Fruit fly (Drosophila melanogaster) whole organism, embryonic: ENCODE measurements around the gene Gcat.
A peak's percentile ranks its signal among the peaks of the same experiment; 100 is the strongest.

Experiments
- Blimp-1 ChIP-seq: fragments of 200-800 bp; sonication (Bioruptor generic); optimal IDR thresholded peaks from 3 replicates; lab custom pipeline; 2018; ENCODE audit warnings: missing biosample characterization, missing genetic modification characterization, mild to moderate bottlenecking, moderate library complexity, missing genetic modification reagents
- CG10209 ChIP-seq: fragments of 200-800 bp; sonication (Bioruptor generic); optimal IDR thresholded peaks from 3 replicates; lab custom pipeline; 2017; ENCODE audit warnings: missing biosample characterization, mild to moderate bottlenecking, missing genetic modification characterization, missing genetic modification reagents
- CG10274 ChIP-seq: fragments of 200-800 bp; sonication (Bioruptor generic); optimal IDR thresholded peaks from 3 replicates; lab custom pipeline; 2017; ENCODE audit warnings: missing biosample characterization, mild to moderate bottlenecking, missing genetic modification characterization
- CG10321 ChIP-seq: fragments of 200-800 bp; sonication (Bioruptor generic); IDR thresholded peaks from 2 replicates; pipeline ENCODE4 v1.3.6; 2022; ENCODE audit warnings: missing biosample characterization, missing genetic modification characterization
- CG11504 ChIP-seq: fragments of 200-800 bp; sonication (Bioruptor generic); optimal IDR thresholded peaks from 3 replicates; lab custom pipeline; 2019; ENCODE audit warnings: missing biosample characterization, mild to moderate bottlenecking, missing genetic modification characterization, moderate library complexity
- CG13894 ChIP-seq: fragments of 200-800 bp; sonication (Bioruptor generic); optimal IDR thresholded peaks from 3 replicates; lab custom pipeline; 2018; ENCODE audit warnings: missing biosample characterization, mild to moderate bottlenecking, missing genetic modification characterization, moderate library complexity
- CG1603 ChIP-seq: fragments of 200-800 bp; sonication (Bioruptor generic); optimal IDR thresholded peaks from 2 replicates; lab custom pipeline; 2019; ENCODE audit warnings: missing biosample characterization, mild to moderate bottlenecking, missing genetic modification characterization, moderate library complexity
- CG3163 ChIP-seq: fragments of 200-800 bp; sonication (Bioruptor generic); optimal IDR thresholded peaks from 3 replicates; lab custom pipeline; 2016; ENCODE audit warnings: missing biosample characterization, missing genetic modification characterization
- CG34422 ChIP-seq: fragments of 200-800 bp; sonication (Bioruptor generic); IDR thresholded peaks from 3 replicates; pipeline ENCODE4 v1.3.6; 2022; ENCODE audit warnings: missing biosample characterization, missing genetic modification characterization
- CG43689 ChIP-seq: fragments of 200-800 bp; sonication (Bioruptor generic); IDR thresholded peaks from 2 replicates; pipeline ENCODE4 v1.3.6; 2022; ENCODE audit warnings: missing biosample characterization, missing genetic modification characterization
- CG4617 ChIP-seq: fragments of 200-800 bp; sonication (Bioruptor generic); optimal IDR thresholded peaks from 3 replicates; lab custom pipeline; 2016; ENCODE audit warnings: missing biosample characterization, missing genetic modification characterization, borderline replicate concordance
- CG5180 ChIP-seq: fragments of 200-800 bp; sonication (Bioruptor generic); optimal IDR thresholded peaks from 3 replicates; lab custom pipeline; 2017; ENCODE audit warnings: missing biosample characterization, missing genetic modification characterization, mild to moderate bottlenecking, moderate library complexity, missing genetic modification reagents
- CG6654 ChIP-seq: fragments of 200-800 bp; sonication (Bioruptor generic); optimal IDR thresholded peaks from 2 replicates; lab custom pipeline; 2017; ENCODE audit warnings: missing biosample characterization, mild to moderate bottlenecking, missing genetic modification characterization
- CG7745 ChIP-seq: fragments of 200-800 bp; sonication (Bioruptor generic); optimal IDR thresholded peaks from 2 replicates; lab custom pipeline; 2018; ENCODE audit warnings: missing biosample characterization, mild to moderate bottlenecking, missing genetic modification characterization, moderate library complexity
- CG7987 ChIP-seq: fragments of 200-800 bp; sonication (Bioruptor generic); optimal IDR thresholded peaks from 2 replicates; lab custom pipeline; 2018; ENCODE audit warnings: missing biosample characterization, mild to moderate bottlenecking, missing genetic modification characterization, moderate library complexity
- CG8290 ChIP-seq, 3 experiments: fragments of 200-800 bp; sonication (Bioruptor generic); optimal IDR thresholded peaks; 2 replicates each; lab custom pipeline; 2016 to 2019; ENCODE audit warnings: missing biosample characterization in 3 of 3, missing genetic modification characterization in 3 of 3, mild to moderate bottlenecking in 2 of 3, moderate library complexity in 1 of 3
- CG8359 ChIP-seq: fragments of 200-800 bp; sonication (Bioruptor generic); optimal IDR thresholded peaks from 2 replicates; lab custom pipeline; 2017; ENCODE audit warnings: missing biosample characterization, mild to moderate bottlenecking, missing genetic modification characterization, borderline replicate concordance
- CG9817 ChIP-seq: fragments of 200-800 bp; sonication (Bioruptor generic); optimal IDR thresholded peaks from 2 replicates; lab custom pipeline; 2018; ENCODE audit warnings: missing biosample characterization, mild to moderate bottlenecking, missing genetic modification characterization, moderate library complexity
- CG9932 ChIP-seq: fragments of 200-800 bp; sonication (Bioruptor generic); IDR thresholded peaks from 2 replicates; pipeline ENCODE4 v1.3.6; 2022; ENCODE audit warnings: missing biosample characterization, missing genetic modification characterization
- CkIIα-i1 ChIP-seq: fragments of 200-800 bp; sonication (Bioruptor generic); IDR thresholded peaks from 2 replicates; pipeline ENCODE4 v1.3.6; 2022; ENCODE audit warnings: missing biosample characterization, missing genetic modification characterization
- Dek ChIP-seq: fragments of 200-800 bp; sonication (Bioruptor generic); optimal IDR thresholded peaks from 3 replicates; lab custom pipeline; 2019; ENCODE audit warnings: missing biosample characterization, mild to moderate bottlenecking, missing genetic modification characterization, moderate library complexity
- ERR ChIP-seq: fragments of 200-800 bp; sonication (Bioruptor generic); optimal IDR thresholded peaks from 2 replicates; lab custom pipeline; 2016; ENCODE audit warnings: missing biosample characterization, missing genetic modification characterization
- Hey ChIP-seq: fragments of 200-800 bp; sonication (Bioruptor generic); optimal IDR thresholded peaks from 3 replicates; lab custom pipeline; 2018; ENCODE audit warnings: missing biosample characterization, mild to moderate bottlenecking, missing genetic modification characterization
- HmgZ ChIP-seq: fragments of 200-800 bp; sonication (Bioruptor generic); optimal IDR thresholded peaks from 2 replicates; lab custom pipeline; 2018; ENCODE audit warnings: missing biosample characterization, mild to moderate bottlenecking, missing genetic modification characterization
- MBD-R2 ChIP-seq: fragments of 200-800 bp; sonication (Bioruptor generic); IDR thresholded peaks from 2 replicates; pipeline ENCODE4 v1.3.6; 2022; ENCODE audit warnings: missing biosample characterization, missing genetic modification characterization
- Neu2 ChIP-seq: fragments of 200-800 bp; sonication (Bioruptor generic); optimal IDR thresholded peaks from 3 replicates; lab custom pipeline; 2016; ENCODE audit warnings: missing biosample characterization, missing genetic modification characterization, borderline replicate concordance
- Nf-YA ChIP-seq: fragments of 200-800 bp; sonication (Bioruptor generic); IDR thresholded peaks from 2 replicates; pipeline ENCODE4 v1.3.6; 2022; ENCODE audit warnings: missing biosample characterization, missing genetic modification characterization
- Sin3A ChIP-seq: fragments of >200 bp; optimal IDR thresholded peaks from 2 replicates; lab custom pipeline; 2018
- bcd ChIP-seq: fragments of 200-800 bp; sonication (Bioruptor generic); optimal IDR thresholded peaks from 2 replicates; lab custom pipeline; 2017; ENCODE audit warnings: missing biosample characterization, mild to moderate bottlenecking, missing genetic modification characterization
- cg ChIP-seq: fragments of 200-800 bp; sonication (Bioruptor generic); optimal IDR thresholded peaks from 3 replicates; lab custom pipeline; 2019; ENCODE audit warnings: missing biosample characterization, mild to moderate bottlenecking, missing genetic modification characterization, moderate library complexity
- crol ChIP-seq: fragments of 200-800 bp; sonication (Bioruptor generic); IDR thresholded peaks from 2 replicates; pipeline ENCODE4 v1.3.6; 2022; ENCODE audit warnings: missing biosample characterization, missing genetic modification characterization
- ems ChIP-seq: fragments of 200-800 bp; sonication (Bioruptor generic); optimal IDR thresholded peaks from 3 replicates; lab custom pipeline; 2016; ENCODE audit warnings: missing biosample characterization, missing genetic modification characterization
- grn ChIP-seq: fragments of 200-800 bp; sonication (Bioruptor generic); optimal IDR thresholded peaks from 3 replicates; lab custom pipeline; 2017; ENCODE audit warnings: missing biosample characterization, missing genetic modification characterization
- hb ChIP-seq: fragments of 200-800 bp; sonication (Bioruptor generic); IDR thresholded peaks from 3 replicates; pipeline ENCODE4 v1.3.6; 2022; ENCODE audit warnings: missing biosample characterization, missing genetic modification characterization; ENCODE audit not compliant: partially characterized antibody
- lab ChIP-seq: fragments of 200-800 bp; sonication (Bioruptor generic); optimal IDR thresholded peaks from 3 replicates; lab custom pipeline; 2017; ENCODE audit warnings: missing biosample characterization, missing genetic modification characterization, mild to moderate bottlenecking, moderate library complexity, missing genetic modification reagents
- lmd ChIP-seq: fragments of 200-800 bp; sonication (Bioruptor generic); IDR thresholded peaks from 2 replicates; pipeline ENCODE4 v1.3.6; 2022; ENCODE audit warnings: missing biosample characterization, missing genetic modification characterization
- maf-S ChIP-seq: fragments of 200-800 bp; sonication (Bioruptor generic); optimal IDR thresholded peaks from 2 replicates; lab custom pipeline; 2016; ENCODE audit warnings: missing biosample characterization, missing genetic modification characterization
- pb ChIP-seq: fragments of 200-800 bp; sonication (Bioruptor generic); optimal IDR thresholded peaks from 3 replicates; lab custom pipeline; 2016; ENCODE audit warnings: missing biosample characterization, missing genetic modification characterization
- pzg ChIP-seq: fragments of 200-800 bp; sonication (Bioruptor generic); optimal IDR thresholded peaks from 3 replicates; lab custom pipeline; 2018; ENCODE audit warnings: missing biosample characterization, mild to moderate bottlenecking, missing genetic modification characterization, moderate library complexity
- shn ChIP-seq: fragments of 200-800 bp; sonication (Bioruptor generic); optimal IDR thresholded peaks from 3 replicates; lab custom pipeline; 2016; ENCODE audit warnings: missing biosample characterization, missing genetic modification characterization
- sima ChIP-seq: fragments of 200-800 bp; sonication (Bioruptor generic); optimal IDR thresholded peaks from 2 replicates; lab custom pipeline; 2016; ENCODE audit warnings: missing biosample characterization, missing genetic modification characterization
- sisA ChIP-seq: fragments of 200-800 bp; sonication (Bioruptor generic); IDR thresholded peaks from 2 replicates; pipeline ENCODE4 v1.3.6; 2022; ENCODE audit warnings: missing biosample characterization, missing genetic modification characterization
- slp2 ChIP-seq: fragments of 200-800 bp; sonication (Bioruptor generic); optimal IDR thresholded peaks from 2 replicates; lab custom pipeline; 2016; ENCODE audit warnings: missing biosample characterization, missing genetic modification characterization
- stc ChIP-seq: fragments of 200-800 bp; sonication (Bioruptor generic); IDR thresholded peaks from 2 replicates; pipeline ENCODE4 v1.3.6; 2022; ENCODE audit warnings: missing biosample characterization, missing genetic modification characterization
- stwl ChIP-seq: fragments of 200-800 bp; sonication (Bioruptor generic); optimal IDR thresholded peaks from 3 replicates; lab custom pipeline; 2018; ENCODE audit warnings: missing biosample characterization, mild to moderate bottlenecking, missing genetic modification characterization, moderate library complexity
- tin ChIP-seq: fragments of 200-800 bp; sonication (Bioruptor generic); optimal IDR thresholded peaks from 3 replicates; lab custom pipeline; 2016; ENCODE audit warnings: missing biosample characterization, missing genetic modification characterization
- vfl ChIP-seq: fragments of 200-800 bp; sonication (Bioruptor generic); optimal IDR thresholded peaks from 2 replicates; lab custom pipeline; 2016; ENCODE audit warnings: missing biosample characterization, missing genetic modification characterization
- vvl ChIP-seq: fragments of 200-800 bp; sonication (Bioruptor generic); IDR thresholded peaks from 2 replicates; pipeline ENCODE4 v1.3.6; 2022; ENCODE audit warnings: missing biosample characterization, missing genetic modification characterization
- wor ChIP-seq: fragments of 200-800 bp; sonication (Bioruptor generic); IDR thresholded peaks from 2 replicates; pipeline ENCODE4 v1.3.6; 2022; ENCODE audit warnings: missing biosample characterization, missing genetic modification characterization

The Gcat gene

DNA sequence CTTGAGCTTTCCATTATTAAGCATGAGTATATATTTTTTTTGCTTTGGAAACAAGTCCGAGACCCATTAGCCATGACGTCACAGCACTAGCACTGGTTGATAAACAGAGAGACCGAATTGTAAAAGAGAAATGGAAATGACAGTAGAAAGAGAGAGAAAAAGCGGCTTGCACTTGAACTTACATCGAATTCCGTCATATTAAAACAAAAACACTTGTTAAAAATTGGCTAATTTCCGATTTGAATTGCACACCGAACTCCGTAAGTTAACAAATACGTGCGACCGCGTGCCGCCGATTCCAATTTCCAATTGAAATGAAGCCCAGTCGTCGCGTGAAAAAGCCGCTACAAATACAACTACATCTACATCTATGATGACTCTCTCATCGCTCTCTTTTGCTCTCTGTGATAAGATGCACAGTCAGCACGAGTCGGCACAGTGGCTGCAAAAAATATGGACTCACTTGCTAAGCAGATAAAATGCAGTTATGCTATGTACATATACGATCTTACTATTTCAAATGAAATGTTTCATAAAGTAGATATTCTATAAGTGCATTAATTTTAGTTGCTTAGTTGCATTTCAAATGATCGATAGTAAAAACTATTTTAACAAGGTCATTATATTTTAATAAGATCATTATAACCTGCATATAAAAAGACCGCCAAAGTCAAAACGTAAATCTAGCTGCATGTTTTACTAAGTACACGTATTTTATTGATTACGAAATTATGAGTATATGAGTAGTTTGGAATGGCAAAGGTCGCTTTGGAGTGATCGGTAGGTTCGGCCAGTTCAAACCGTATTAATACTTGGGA lies 19.2 kb upstream of the Gcat start (continued):
- no peak for TF ChIP-seq Hey (tag; lab: Kevin White, UChicago)
- peak; percentile 7 for TF ChIP-seq CG9817 (tag; lab: Kevin White, UChicago)
- TF ChIP-seq ERR (GFP tag; lab: Kevin White, UChicago), result peak; percentile 10
- TF ChIP-seq lab (GFP tag; lab: Kevin White, UChicago), result peak; percentile 37
- TF ChIP-seq hb, result no peak
- no peak for TF ChIP-seq maf-S (GFP tag; lab: Kevin White, UChicago)
- peak; percentile 86 for TF ChIP-seq cg (GFP tag; lab: Kevin White, UChicago)
- no peak for TF ChIP-seq Blimp-1 (GFP tag; lab: Kevin White, UChicago)
- TF ChIP-seq CG9932, result peak; percentile 55
- no peak for TF ChIP-seq vfl (GFP tag; lab: Kevin White, UChicago)
- TF ChIP-seq shn (GFP tag; lab: Kevin White, UChicago), result peak; percentile 48
- TF ChIP-seq CG34422 (GFP tag; lab: Robert Waterston, UW), result no peak
- TF ChIP-seq pzg (GFP tag; lab: Kevin White, UChicago), result no peak
- peak; percentile 83 for TF ChIP-seq vvl (GFP tag; lab: Robert Waterston, UW)
- no peak for TF ChIP-seq CG6654 (GFP tag; lab: Kevin White, UChicago)
- no peak for TF ChIP-seq stwl
- no peak for TF ChIP-seq grn (GFP tag; lab: Kevin White, UChicago)
- TF ChIP-seq CG5180, result no peak
- peak; percentile 77 for TF ChIP-seq CG3163 (GFP tag; lab: Kevin White, UChicago)
- peak; percentile 5 for TF ChIP-seq Dek (tag; lab: Kevin White, UChicago)
- no peak for TF ChIP-seq Neu2 (GFP tag; lab: Kevin White, UChicago)
- TF ChIP-seq CG8359, result no peak
- TF ChIP-seq CkIIα-i1 (GFP tag; lab: Robert Waterston, UW), result no peak
- TF ChIP-seq CG11504 (tag; lab: Kevin White, UChicago), result peak; percentile 70
- TF ChIP-seq pb (GFP tag; lab: Kevin White, UChicago), result no peak
- TF ChIP-seq CG10209 (GFP tag; lab: Kevin White, UChicago), result no peak
- no peak for TF ChIP-seq sima (GFP tag; lab: Kevin White, UChicago)
- TF ChIP-seq ems (GFP tag; lab: Kevin White, UChicago), result peak; percentile 33
- no peak for TF ChIP-seq CG13894 (tag; lab: Kevin White, UChicago)
- TF ChIP-seq CG10321 (GFP tag; lab: Robert Waterston, UW), result 0 out of 2 replicates have a peak, but pooled peaks have one; percentile 22
- TF ChIP-seq tin (GFP tag; lab: Kevin White, UChicago), result peak; percentile 4
- TF ChIP-seq Sin3A (lab: Kevin White, UChicago), result no peak
- no peak for TF ChIP-seq crol (GFP tag; lab: Robert Waterston, UW)
- no peak for TF ChIP-seq Nf-YA (GFP tag; lab: Robert Waterston, UW)
- TF ChIP-seq CG10274, result no peak
- no peak for TF ChIP-seq wor (GFP tag; lab: Robert Waterston, UW)
- TF ChIP-seq CG4617, result no peak
- no peak for TF ChIP-seq HmgZ (tag; lab: Kevin White, UChicago)
- TF ChIP-seq CG8290 (GFP tag; optimal IDR thresholded peaks at IDR 0.05; lab: Kevin White, UChicago), result no peak
- TF ChIP-seq CG8290 (tag; optimal IDR thresholded peaks at IDR 0.05; lab: Kevin White, UChicago), result no peak
- no peak for TF ChIP-seq stc
- TF ChIP-seq bcd (GFP tag; lab: Kevin White, UChicago), result no peak
- TF ChIP-seq sisA (GFP tag; lab: Robert Waterston, UW), result no peak
- TF ChIP-seq CG7745 (tag; lab: Kevin White, UChicago), result no peak
- TF ChIP-seq CG7987 (GFP tag; lab: Kevin White, UChicago), result peak; percentile 3
- TF ChIP-seq CG43689 (GFP tag; lab: Robert Waterston, UW), result no peak
- no peak for TF ChIP-seq CG1603 (tag; lab: Kevin White, UChicago)
- TF ChIP-seq MBD-R2 (GFP tag; lab: Robert Waterston, UW), result peak; percentile 40
- TF ChIP-seq slp2 (GFP tag; lab: Kevin White, UChicago), result no peak
- TF ChIP-seq lmd, result peak; percentile 16; the same call in 1 of the 2 replicates
